Fruit fly (Drosophila melanogaster): ENCODE measurements around the gene mrn.

- TF ChIP-seq h (GFP tag; optimal IDR thresholded peaks at IDR 0.05) (no peak), HLH106 (tag; optimal IDR thresholded peaks at IDR 0.05) (no peak), OdsH (GFP tag; optimal IDR thresholded peaks at IDR 0.05) (no peak), Hr83 (GFP tag; optimal IDR thresholded peaks at IDR 0.05; ENCODE audit: poor library complexity, severe bottlenecking) (no peak), usp (GFP tag; optimal IDR thresholded peaks at IDR 0.05) (no peak), dsf (GFP tag; optimal IDR thresholded peaks at IDR 0.05; ENCODE audit: borderline replicate concordance) (no peak), psq (GFP tag; optimal IDR thresholded peaks at IDR 0.05) (no peak), lola (GFP tag; optimal IDR thresholded peaks at IDR 0.05) (no peak), Dfd (GFP tag; optimal IDR thresholded peaks at IDR 0.05) (no peak), brk (GFP tag; optimal IDR thresholded peaks at IDR 0.05) (no peak), pan (optimal IDR thresholded peaks at IDR 0.05) (no peak), br (GFP tag; optimal IDR thresholded peaks at IDR 0.05) (no peak)
Measured at dm6 chr3L:15589746-15590145, 9.4 kb upstream of the mrn start.

Data from whole organism, wandering third instar larva.